Worm (Caenorhabditis elegans) whole organism, L1 larva: ENCODE measurements around the gene Y47D3B.12.

ENCODE experiments used
- C16A3.4 ChIP-seq: fragments of 150-350 bp; optimal IDR thresholded peaks from 2 replicates; lab custom pipeline; 2014; ENCODE audit warnings: missing biosample characterization, missing genetic modification characterization
- aha-1 ChIP-seq: fragments of 150-350 bp; optimal IDR thresholded peaks from 2 replicates; lab custom pipeline; 2014; ENCODE audit warnings: missing biosample characterization, missing genetic modification characterization
- blmp-1 ChIP-seq: fragments of 150-350 bp; optimal IDR thresholded peaks from 2 replicates; lab custom pipeline; 2014; ENCODE audit warnings: missing biosample characterization, missing genetic modification characterization
- ceh-8 ChIP-seq: fragments of 200-800 bp; sonication (Bioruptor generic); optimal IDR thresholded peaks from 2 replicates; lab custom pipeline; 2018; ENCODE audit warnings: mild to moderate bottlenecking, missing genetic modification characterization, moderate library complexity, missing compliant biosample characterization
- ceh-82 ChIP-seq, 3 experiments: fragments of 150-350 bp in 1 of 3; sonication (generic microtip) in 2 of 3; optimal IDR thresholded peaks; 2 replicates each; lab custom pipeline; 2014 to 2017; ENCODE audit warnings: missing biosample characterization in 3 of 3, missing genetic modification characterization in 3 of 3
- ceh-90 ChIP-seq: sonication (generic microtip); optimal IDR thresholded peaks from 2 replicates; lab custom pipeline; 2016; ENCODE audit warnings: missing genetic modification characterization, missing compliant biosample characterization
- dpl-1 ChIP-seq, 3 experiments: fragments of 150-350 bp in 2 of 3; sonication (generic microtip) in 1 of 3; optimal IDR thresholded peaks; 2 replicates each; lab custom pipeline; 2014 to 2017; ENCODE audit warnings: missing biosample characterization in 3 of 3, missing genetic modification characterization in 3 of 3, missing genetic modification reagents in 3 of 3
- dsc-1 ChIP-seq: sonication (generic microtip); optimal IDR thresholded peaks from 2 replicates; lab custom pipeline; 2016; ENCODE audit warnings: mild to moderate bottlenecking, missing genetic modification characterization, missing compliant biosample characterization
- efl-1 ChIP-seq, 4 experiments: fragments of 150-350 bp; optimal IDR thresholded peaks in 3 of 4; peaks in 1 of 4; 1 replicate in 1 of 4; 2 replicates in 3 of 4; lab custom pipeline; 2014; ENCODE audit warnings: missing biosample characterization in 2 of 4, missing genetic modification characterization in 2 of 4, missing genetic modification reagents in 2 of 4
- egl-27 ChIP-seq, 2 experiments: fragments of 150-350 bp in 1 of 2; sonication (generic microtip); optimal IDR thresholded peaks; 3 replicates each; lab custom pipeline; 2017 to 2018; ENCODE audit warnings: missing biosample characterization in 2 of 2, missing genetic modification characterization in 2 of 2, missing genetic modification reagents in 2 of 2
- elt-3 ChIP-seq, 6 experiments: fragments of 150-350 bp in 1 of 6; sonication (generic microtip); optimal IDR thresholded peaks; 2 replicates each; lab custom pipeline; 2017 to 2018; ENCODE audit warnings: missing biosample characterization in 6 of 6, missing genetic modification characterization in 6 of 6, inconsistent platforms in 1 of 6
- fkh-4 ChIP-seq: sonication (generic microtip); optimal IDR thresholded peaks from 2 replicates; lab custom pipeline; 2016; ENCODE audit warnings: missing compliant biosample characterization, missing genetic modification characterization, borderline replicate concordance
- hlh-17 ChIP-seq: fragments of 200-800 bp; sonication (Bioruptor generic); optimal IDR thresholded peaks from 2 replicates; lab custom pipeline; 2018; ENCODE audit warnings: missing genetic modification characterization, mild to moderate bottlenecking, missing compliant biosample characterization, moderate library complexity, borderline replicate concordance
- irx-1 ChIP-seq: sonication (generic microtip); optimal IDR thresholded peaks from 2 replicates; lab custom pipeline; 2016; ENCODE audit warnings: missing genetic modification characterization, missing compliant biosample characterization
- lin-35 ChIP-seq, 2 experiments: fragments of 150-350 bp; optimal IDR thresholded peaks; 2 replicates each; lab custom pipeline; 2014; ENCODE audit warnings: missing biosample characterization in 2 of 2, missing genetic modification characterization in 2 of 2, missing genetic modification reagents in 2 of 2
- lsy-2 ChIP-seq, 2 experiments: fragments of 150-350 bp; optimal IDR thresholded peaks; 2 replicates each; lab custom pipeline; 2014; ENCODE audit warnings: missing biosample characterization in 2 of 2, missing genetic modification characterization in 2 of 2
- mdl-1 ChIP-seq, 2 experiments: fragments of 150-350 bp; optimal IDR thresholded peaks; 2 replicates each; lab custom pipeline; 2014 to 2017; ENCODE audit warnings: missing biosample characterization in 2 of 2, missing genetic modification characterization in 2 of 2, inconsistent platforms in 1 of 2
- mep-1 ChIP-seq: fragments of 150-350 bp; optimal IDR thresholded peaks from 2 replicates; lab custom pipeline; 2014; ENCODE audit warnings: missing biosample characterization, missing genetic modification characterization
- nhr-19 ChIP-seq: fragments of 200-800 bp; sonication (Bioruptor generic); conservative IDR thresholded peaks from 2 replicates; pipeline ENCODE4 v1.3.6; 2022; ENCODE audit warnings: missing genetic modification characterization, missing compliant biosample characterization
- nhr-20 ChIP-seq: sonication (generic microtip); optimal IDR thresholded peaks from 2 replicates; lab custom pipeline; 2016; ENCODE audit warnings: mild to moderate bottlenecking, missing genetic modification characterization, missing compliant biosample characterization
- nhr-28 ChIP-seq: fragments of 150-350 bp; optimal IDR thresholded peaks from 2 replicates; lab custom pipeline; 2014; ENCODE audit warnings: missing biosample characterization, missing genetic modification characterization
- nhr-47 ChIP-seq: sonication (generic microtip); optimal IDR thresholded peaks from 2 replicates; lab custom pipeline; 2016; ENCODE audit warnings: mild to moderate bottlenecking, missing genetic modification characterization, moderate library complexity, missing compliant biosample characterization
- nhr-71 ChIP-seq: sonication (generic microtip); optimal IDR thresholded peaks from 2 replicates; lab custom pipeline; 2016; ENCODE audit warnings: mild to moderate bottlenecking, missing genetic modification characterization, moderate library complexity, missing compliant biosample characterization
- nhr-76 ChIP-seq: sonication (generic microtip); optimal IDR thresholded peaks from 2 replicates; lab custom pipeline; 2017; ENCODE audit warnings: missing biosample characterization, missing genetic modification characterization
- pax-3 ChIP-seq: fragments of 200-800 bp; sonication (Bioruptor generic); optimal IDR thresholded peaks from 2 replicates; lab custom pipeline; 2018; ENCODE audit warnings: mild to moderate bottlenecking, missing genetic modification characterization, moderate library complexity, missing compliant biosample characterization
- pqm-1 ChIP-seq: sonication (generic microtip); optimal IDR thresholded peaks from 3 replicates; lab custom pipeline; 2017; ENCODE audit warnings: missing biosample characterization, missing genetic modification characterization
- skn-1 ChIP-seq: fragments of 150-350 bp; optimal IDR thresholded peaks from 2 replicates; lab custom pipeline; 2014; ENCODE audit warnings: missing biosample characterization, missing genetic modification characterization
- snpc-4 ChIP-seq: fragments of 150-350 bp; optimal IDR thresholded peaks from 2 replicates; lab custom pipeline; 2014; ENCODE audit warnings: missing biosample characterization, missing genetic modification characterization
- snu-23 ChIP-seq: sonication (generic microtip); optimal IDR thresholded peaks from 2 replicates; lab custom pipeline; 2016; ENCODE audit warnings: missing genetic modification characterization, missing compliant biosample characterization
- sox-4 ChIP-seq: sonication (generic microtip); optimal IDR thresholded peaks from 2 replicates; lab custom pipeline; 2016; ENCODE audit warnings: missing genetic modification characterization, missing compliant biosample characterization
- sptf-1 ChIP-seq: fragments of 150-350 bp; optimal IDR thresholded peaks from 2 replicates; lab custom pipeline; 2014; ENCODE audit warnings: missing biosample characterization, missing genetic modification characterization
- swsn-7 ChIP-seq: sonication (generic microtip); optimal IDR thresholded peaks from 2 replicates; lab custom pipeline; 2016; ENCODE audit warnings: missing genetic modification characterization, missing compliant biosample characterization
- tbx-2 ChIP-seq: sonication (generic microtip); optimal IDR thresholded peaks from 2 replicates; lab custom pipeline; 2016; ENCODE audit warnings: missing genetic modification characterization, missing compliant biosample characterization
- unc-30 ChIP-seq: sonication (generic microtip); optimal IDR thresholded peaks from 2 replicates; lab custom pipeline; 2017; ENCODE audit warnings: missing biosample characterization, missing genetic modification characterization
- xbp-1 ChIP-seq: sonication (generic microtip); optimal IDR thresholded peaks from 2 replicates; lab custom pipeline; 2016; ENCODE audit warnings: missing genetic modification characterization, missing compliant biosample characterization
- zag-1 ChIP-seq: fragments of 150-350 bp; optimal IDR thresholded peaks from 2 replicates; lab custom pipeline; 2014; ENCODE audit warnings: missing biosample characterization, missing genetic modification characterization
- ztf-11 ChIP-seq, 2 experiments: sonication (generic microtip); optimal IDR thresholded peaks; 2 replicates each; lab custom pipeline; 2016 to 2017; ENCODE audit warnings: missing genetic modification characterization in 2 of 2, missing biosample characterization in 1 of 2, missing compliant biosample characterization in 1 of 2
- ztf-4 ChIP-seq: fragments of 150-350 bp; optimal IDR thresholded peaks from 2 replicates; lab custom pipeline; 2014; ENCODE audit warnings: missing biosample characterization, missing genetic modification characterization

Y47D3B.12 gene

ce11 chrIII:11380555-11380954 lies 22.3 kb upstream of the Y47D3B.12 start:
- TF ChIP-seq skn-1 (tag; lab: Kevin White, UChicago) (no peak), lin-35 (GFP tag; optimal IDR thresholded peaks at IDR 0.05; lab: Kevin White, UChicago) (peak in 1 of 2 experiments; percentile 15), tbx-2 (tag; lab: Kevin White, UChicago) (no peak), snu-23 (GFP tag; lab: Kevin White, UChicago) (peak; percentile 53), pax-3 (tag; lab: Kevin White, UChicago) (no peak), elt-3 (tag; optimal IDR thresholded peaks at IDR 0.05; lab: Kevin White, UChicago) (peak in 2 of 6 experiments; percentile 19 to 28), nhr-20 (tag; lab: Kevin White, UChicago) (peak; percentile 5), dpl-1 (GFP tag; optimal IDR thresholded peaks at IDR 0.05; lab: Kevin White, UChicago) (peak in 1 of 3 experiments; percentile 17), egl-27 (tag; optimal IDR thresholded peaks at IDR 0.05; lab: Kevin White, UChicago) (no peak), hlh-17 (GFP tag; lab: Kevin White, UChicago) (no peak), nhr-47 (tag; lab: Kevin White, UChicago) (peak; percentile 24), snpc-4 (tag; lab: Kevin White, UChicago) (no peak), efl-1 (optimal IDR thresholded peaks at IDR 0.05; lab: Kevin White, UChicago) (peak; percentile 7 to 29), efl-1 (GFP tag; optimal IDR thresholded peaks at IDR 0.05 in 1 of 2; lab: Kevin White, UChicago) (no peak), mdl-1 (tag; optimal IDR thresholded peaks at IDR 0.05; lab: Kevin White, UChicago) (peak in 1 of 2 experiments; percentile 15), ztf-11 (tag; optimal IDR thresholded peaks at IDR 0.05; lab: Kevin White, UChicago) (no peak), aha-1 (no peak), nhr-28 (tag; lab: Kevin White, UChicago) (no peak), nhr-19 (GFP tag; lab: Robert Waterston, UW) (0 out of 2 replicates have a peak, but pooled peaks have one; percentile 4), sox-4 (tag; lab: Kevin White, UChicago) (no peak), nhr-71 (peak; percentile 34), ceh-82 (tag; optimal IDR thresholded peaks at IDR 0.05; lab: Kevin White, UChicago) (peak in 1 of 3 experiments; percentile 40), ztf-4 (tag; lab: Kevin White, UChicago) (peak; percentile 17), xbp-1 (tag; lab: Kevin White, UChicago) (peak; percentile 18), blmp-1 (peak; percentile 70), mep-1 (tag; lab: Kevin White, UChicago) (peak; percentile 37), unc-30 (no peak), lsy-2 (tag; optimal IDR thresholded peaks at IDR 0.05; lab: Kevin White, UChicago) (peak; percentile 18 to 26)

- no peak for TF ChIP-seq C16A3.4 (tag; lab: Kevin White, UChicago)
Measured at ce11 chrIII:11381922-11382321, 20.9 kb upstream of the Y47D3B.12 start, which contains the start of gene subs-4. Gene subs-4, plus strand, starts transcription at chrIII:11382222.

ce11 chrIII:11389384-11389783 lies 13.4 kb upstream of the Y47D3B.12 start:
- TF ChIP-seq ceh-82 (tag; optimal IDR thresholded peaks at IDR 0.05; lab: Kevin White, UChicago) = no peak
- TF ChIP-seq skn-1 (tag; lab: Kevin White, UChicago) = no peak
- TF ChIP-seq dsc-1 (tag; lab: Kevin White, UChicago) = no peak
- TF ChIP-seq sptf-1 (tag; lab: Kevin White, UChicago) = no peak
- TF ChIP-seq C16A3.4 (tag; lab: Kevin White, UChicago) = no peak
- TF ChIP-seq swsn-7 (tag; lab: Kevin White, UChicago) = no peak
- TF ChIP-seq pax-3 (tag; lab: Kevin White, UChicago) = no peak
- TF ChIP-seq blmp-1 = no peak
- TF ChIP-seq sox-4 (tag; lab: Kevin White, UChicago) = no peak
- no peak for TF ChIP-seq snu-23 (GFP tag; lab: Kevin White, UChicago)
- no peak for TF ChIP-seq ceh-8 (GFP tag; lab: Kevin White, UChicago)
- TF ChIP-seq irx-1 (tag; lab: Kevin White, UChicago) = no peak
- no peak for TF ChIP-seq fkh-4 (tag; lab: Kevin White, UChicago)
- TF ChIP-seq nhr-47 (tag; lab: Kevin White, UChicago) = no peak
- no peak for TF ChIP-seq nhr-76 (tag; lab: Kevin White, UChicago)
- no peak for TF ChIP-seq zag-1 (tag; lab: Kevin White, UChicago)
- no peak for TF ChIP-seq pqm-1 (tag; lab: Kevin White, UChicago)
- no peak for TF ChIP-seq ceh-90 (tag; lab: Kevin White, UChicago)
